Worm (Caenorhabditis elegans): ENCODE measurements around the gene hpl-2.

Gene hpl-2

ce11 chrIII:10740518-10740917 lies 14.8 kb downstream of the hpl-2 start, which contains the start of gene K01G5.8:
K01G5.8 (minus strand) TSS chrIII:10740772.
- TF ChIP-seq F49E8.2 (tag; optimal IDR thresholded peaks at IDR 0.05; ENCODE audit: borderline replicate concordance), result peak; percentile 8
- TF ChIP-seq nhr-42 (GFP tag; IDR thresholded peaks at IDR 0.05), result 0 out of 2 replicates have a peak, but pooled peaks have one; percentile 48
- TF ChIP-seq lim-7 (GFP tag; IDR thresholded peaks at IDR 0.05), result 0 out of 2 replicates have a peak, but pooled peaks have one; percentile 5
- 0 out of 2 replicates have a peak, but pooled peaks have one; percentile 39 for TF ChIP-seq Y75B8A.6 (GFP tag; IDR thresholded peaks at IDR 0.05)
- TF ChIP-seq lin-38 (GFP tag; IDR thresholded peaks at IDR 0.05), result peak; percentile 63
- no peak for TF ChIP-seq spr-3 (GFP tag; optimal IDR thresholded peaks at IDR 0.05)
- no peak for TF ChIP-seq madf-5 (GFP tag; IDR thresholded peaks at IDR 0.05)
- peak; percentile 41 for TF ChIP-seq ama-1 (optimal IDR thresholded peaks at IDR 0.05)
- TF ChIP-seq nhr-102 (tag; optimal IDR thresholded peaks at IDR 0.05), result no peak
- no peak for TF ChIP-seq F44E2.7 (GFP tag; IDR thresholded peaks at IDR 0.05)
- TF ChIP-seq pha-4 (GFP tag; IDR thresholded peaks at IDR 0.05), result 0 out of 2 replicates have a peak, but pooled peaks have one; percentile 12
- no peak for TF ChIP-seq pha-4 (tag; optimal IDR thresholded peaks at IDR 0.05)

- TF ChIP-seq unc-39 (tag; optimal IDR thresholded peaks at IDR 0.05), result no peak
- no peak for TF ChIP-seq ceh-62 (tag; optimal IDR thresholded peaks at IDR 0.05)
- no peak for TF ChIP-seq ces-1 (GFP tag; optimal IDR thresholded peaks at IDR 0.05)
- no peak for TF ChIP-seq ceh-28 (tag; optimal IDR thresholded peaks at IDR 0.05)
- TF ChIP-seq ama-1 (optimal IDR thresholded peaks at IDR 0.05), result peak; percentile 62
- TF ChIP-seq T26A8.4 (GFP tag; IDR thresholded peaks at IDR 0.05), result peak; percentile 26; the same call in 1 of the 2 replicates
- 0 out of 2 replicates have a peak, but pooled peaks have one; percentile 41 for TF ChIP-seq hmg-1.1 (GFP tag; IDR thresholded peaks at IDR 0.05)
- TF ChIP-seq nhr-6 (tag; optimal IDR thresholded peaks at IDR 0.05), result peak; percentile 39
- peak; percentile 97 for TF ChIP-seq aha-1 (tag)
- TF ChIP-seq lsy-2 (tag; optimal IDR thresholded peaks at IDR 0.05), result peak in 1 of 2 experiments; percentile 72
- no peak for TF ChIP-seq daf-16 (GFP tag; optimal IDR thresholded peaks at IDR 0.05)
- TF ChIP-seq daf-16 (tag; optimal IDR thresholded peaks at IDR 0.05), result peak; percentile 4
- TF ChIP-seq nhr-11 (tag; optimal IDR thresholded peaks at IDR 0.05), result peak; percentile 50
- TF ChIP-seq hlh-30 (tag; optimal IDR thresholded peaks at IDR 0.05; ENCODE audit: insufficient read depth), result peak; percentile 69
- TF ChIP-seq hif-1 (tag; optimal IDR thresholded peaks at IDR 0.05), result peak in 1 of 2 experiments; percentile 48
- TF ChIP-seq nhr-25 (tag; optimal IDR thresholded peaks at IDR 0.05; ENCODE audit: borderline replicate concordance, insufficient read depth), result no peak
- TF ChIP-seq ctbp-1 (GFP tag; IDR thresholded peaks at IDR 0.05), result 0 out of 2 replicates have a peak, but pooled peaks have one; percentile 12
- no peak for TF ChIP-seq mxl-2 (GFP tag; conservative IDR thresholded peaks at IDR 0.05)
- peak; percentile 66 for TF ChIP-seq mes-2 (tag; optimal IDR thresholded peaks at IDR 0.05; ENCODE audit: poor library complexity, severe bottlenecking)
- TF ChIP-seq dmd-9 (GFP tag; IDR thresholded peaks at IDR 0.05), result no peak
- no peak for TF ChIP-seq R02D3.7 (tag; optimal IDR thresholded peaks at IDR 0.05)
- TF ChIP-seq mdl-1 (tag; optimal IDR thresholded peaks at IDR 0.05), result peak in 1 of 2 experiments; percentile 8
- peak; percentile 74 for TF ChIP-seq lin-38 (GFP tag; IDR thresholded peaks at IDR 0.05)
- TF ChIP-seq unc-62 (GFP tag; optimal IDR thresholded peaks at IDR 0.05 in 1 of 2), result peak in 1 of 2 experiments; percentile 88
- no peak for TF ChIP-seq unc-62 (tag; optimal IDR thresholded peaks at IDR 0.05)
- TF ChIP-seq lir-3 (tag; optimal IDR thresholded peaks at IDR 0.05), result peak; percentile 11
- TF ChIP-seq rbr-2 (tag; optimal IDR thresholded peaks at IDR 0.05), result peak; percentile 61
- no peak for TF ChIP-seq Y105C5A.15 (GFP tag; IDR thresholded peaks at IDR 0.05)
- peak; percentile 12 for TF ChIP-seq mxl-3 (GFP tag; optimal IDR thresholded peaks at IDR 0.05)
- no peak for TF ChIP-seq spr-1 (tag; optimal IDR thresholded peaks at IDR 0.05)
- TF ChIP-seq zag-1 (tag; optimal IDR thresholded peaks at IDR 0.05), result no peak
- no peak for TF ChIP-seq fkh-10 (GFP tag; optimal IDR thresholded peaks at IDR 0.05)
- TF ChIP-seq dpl-1 (GFP tag; optimal IDR thresholded peaks at IDR 0.05), result peak; percentile 60
- peak; percentile 60 for TF ChIP-seq dve-1 (tag; optimal IDR thresholded peaks at IDR 0.05; ENCODE audit: insufficient read depth)
- no peak for TF ChIP-seq T20F7.1 (GFP tag; optimal IDR thresholded peaks at IDR 0.05)
- peak; percentile 58 for TF ChIP-seq mep-1 (tag; optimal IDR thresholded peaks at IDR 0.05)
- TF ChIP-seq mdt-29 (GFP tag; IDR thresholded peaks at IDR 0.05), result no peak
- peak; percentile 13 for TF ChIP-seq pqm-1 (tag; optimal IDR thresholded peaks at IDR 0.05)
- TF ChIP-seq arid-1 (GFP tag; conservative IDR thresholded peaks at IDR 0.05), result 0 out of 2 replicates have a peak, but pooled peaks have one; percentile 22
These were observed 15.4 kb downstream of the hpl-2 start for ce11 chrIII:10739902-10740301.
